Worm (Caenorhabditis elegans): ENCODE data around the gene pitr-2.
A peak's percentile ranks its signal among the peaks of the same experiment; 100 is the strongest.

pitr-2 gene

ce11 chrV:9175218-9175837, 37.8 kb upstream of the pitr-2 start, which contains the start of gene spas-1 (continued):
- no peak for TF ChIP-seq snpc-4 (tag; optimal IDR thresholded peaks at IDR 0.05)
- TF ChIP-seq dmd-6 (GFP tag; IDR thresholded peaks at IDR 0.05): peak; percentile 57
- TF ChIP-seq dmd-8 (GFP tag; IDR thresholded peaks at IDR 0.05): no peak
- no peak for TF ChIP-seq zip-11 (GFP tag; IDR thresholded peaks at IDR 0.05)
- peak; percentile 68 for TF ChIP-seq duxl-1 (tag; optimal IDR thresholded peaks at IDR 0.05; ENCODE audit: poor library complexity)
- no peak for TF ChIP-seq Y48G9A.11 (GFP tag; IDR thresholded peaks at IDR 0.05)
- no peak for TF ChIP-seq madf-5 (GFP tag; IDR thresholded peaks at IDR 0.05)
- TF ChIP-seq saeg-2 (GFP tag; IDR thresholded peaks at IDR 0.05): no peak
- no peak for TF ChIP-seq Y5F2A.4 (GFP tag; optimal IDR thresholded peaks at IDR 0.05)
- no peak for TF ChIP-seq ceh-32 (tag; optimal IDR thresholded peaks at IDR 0.05; ENCODE audit: poor library complexity)
- TF ChIP-seq nhr-42 (GFP tag; IDR thresholded peaks at IDR 0.05): no peak
- peak; percentile 44 for TF ChIP-seq jun-1 (tag; optimal IDR thresholded peaks at IDR 0.05)
- TF ChIP-seq fos-1 (tag; optimal IDR thresholded peaks at IDR 0.05): peak; percentile 26
- no peak for TF ChIP-seq spr-3 (GFP tag; optimal IDR thresholded peaks at IDR 0.05)
- TF ChIP-seq mep-1 (tag; optimal IDR thresholded peaks at IDR 0.05): peak; percentile 94
- peak; percentile 74 for TF ChIP-seq nhr-48 (tag; optimal IDR thresholded peaks at IDR 0.05)
- no peak for TF ChIP-seq D1046.2 (GFP tag; IDR thresholded peaks at IDR 0.05)
- TF ChIP-seq snpc-1.2 (GFP tag; IDR thresholded peaks at IDR 0.05): no peak
- no peak for TF ChIP-seq lin-39 (tag; optimal IDR thresholded peaks at IDR 0.05)
- no peak for TF ChIP-seq lin-38 (GFP tag; IDR thresholded peaks at IDR 0.05)
- no peak for TF ChIP-seq egl-27 (tag; optimal IDR thresholded peaks at IDR 0.05)
- no peak for TF ChIP-seq ztf-11 (tag; optimal IDR thresholded peaks at IDR 0.05)
- TF ChIP-seq aly-2 (tag; optimal IDR thresholded peaks at IDR 0.05): no peak
- TF ChIP-seq gei-8 (GFP tag; optimal IDR thresholded peaks at IDR 0.05): no peak
- no peak for TF ChIP-seq mxl-2 (GFP tag; conservative IDR thresholded peaks at IDR 0.05)
- TF ChIP-seq mxl-3 (GFP tag; optimal IDR thresholded peaks at IDR 0.05): peak; percentile 50
- TF ChIP-seq F49E8.2 (tag; optimal IDR thresholded peaks at IDR 0.05; ENCODE audit: borderline replicate concordance): peak; percentile 42
- no peak for TF ChIP-seq daf-12 (tag; optimal IDR thresholded peaks at IDR 0.05)
- TF ChIP-seq sdz-12 (GFP tag; optimal IDR thresholded peaks at IDR 0.05): no peak
- TF ChIP-seq dpl-1 (GFP tag; optimal IDR thresholded peaks at IDR 0.05): peak; percentile 97
- no peak for TF ChIP-seq ceh-82 (tag; optimal IDR thresholded peaks at IDR 0.05)
- no peak for TF ChIP-seq attf-4 (tag; optimal IDR thresholded peaks at IDR 0.05)
- TF ChIP-seq lir-3 (tag; optimal IDR thresholded peaks at IDR 0.05): no peak
- no peak for TF ChIP-seq cey-2 (tag; optimal IDR thresholded peaks at IDR 0.05; ENCODE audit: borderline replicate concordance, insufficient read depth)
- TF ChIP-seq Y105C5A.15 (GFP tag; IDR thresholded peaks at IDR 0.05): no peak
- TF ChIP-seq lin-29 (GFP tag; IDR thresholded peaks at IDR 0.05): no peak
- TF ChIP-seq T20F7.1 (GFP tag; optimal IDR thresholded peaks at IDR 0.05): peak; percentile 87
- peak in 1 of 2 experiments; percentile 51 for TF ChIP-seq hif-1 (tag; optimal IDR thresholded peaks at IDR 0.05)
- peak; percentile 88 for TF ChIP-seq T26A8.4 (GFP tag; IDR thresholded peaks at IDR 0.05)
- TF ChIP-seq zfp-2 (tag; optimal IDR thresholded peaks at IDR 0.05): peak; percentile 37
- 0 out of 2 replicates have a peak, but pooled peaks have one; percentile 19 for TF ChIP-seq zfp-3 (GFP tag; conservative IDR thresholded peaks at IDR 0.05)
- TF ChIP-seq nhr-102 (tag; optimal IDR thresholded peaks at IDR 0.05): peak; percentile 92
- TF ChIP-seq nhr-25 (tag; optimal IDR thresholded peaks at IDR 0.05; ENCODE audit: borderline replicate concordance, insufficient read depth): peak; percentile 52
- peak; percentile 92 for TF ChIP-seq nhr-77 (tag; optimal IDR thresholded peaks at IDR 0.05)
- TF ChIP-seq ceh-20 (GFP tag; IDR thresholded peaks at IDR 0.05): no peak
- TF ChIP-seq Y75B8A.6 (GFP tag; IDR thresholded peaks at IDR 0.05): no peak
- TF ChIP-seq ztf-7 (tag; optimal IDR thresholded peaks at IDR 0.05): peak; percentile 47
- TF ChIP-seq rbr-2 (tag; optimal IDR thresholded peaks at IDR 0.05): peak; percentile 86
- no peak for TF ChIP-seq lim-7 (GFP tag; IDR thresholded peaks at IDR 0.05)
- no peak for TF ChIP-seq zag-1 (tag; optimal IDR thresholded peaks at IDR 0.05)
- peak; percentile 45 for TF ChIP-seq unc-130 (GFP tag; optimal IDR thresholded peaks at IDR 0.05)
